Worm (Caenorhabditis elegans) whole organism, early embryonic: ENCODE results near the gene F46C3.6.

ENCODE experiments used
- B0310.2 ChIP-seq: sonication (generic microtip); optimal IDR thresholded peaks from 2 replicates; lab custom pipeline; 2016; ENCODE audit warnings: mild to moderate bottlenecking, missing genetic modification characterization, missing compliant biosample characterization
- F13C5.2 ChIP-seq: sonication (generic microtip); optimal IDR thresholded peaks from 2 replicates; lab custom pipeline; 2017; ENCODE audit warnings: mild to moderate bottlenecking, missing genetic modification characterization, inconsistent platforms, missing compliant biosample characterization
- aly-1 ChIP-seq: sonication (generic microtip); optimal IDR thresholded peaks from 2 replicates; lab custom pipeline; 2016; ENCODE audit warnings: missing genetic modification characterization, missing compliant biosample characterization
- ama-1 ChIP-seq: fragments of 150-350 bp; optimal IDR thresholded peaks from 2 replicates; lab custom pipeline; 2014
- ceh-13 ChIP-seq: fragments of 200-800 bp; sonication (Bioruptor generic); optimal IDR thresholded peaks from 2 replicates; lab custom pipeline; 2018; ENCODE audit warnings: mild to moderate bottlenecking, missing genetic modification characterization, missing compliant biosample characterization
- ceh-36 ChIP-seq: sonication (generic microtip); optimal IDR thresholded peaks from 2 replicates; lab custom pipeline; 2016; ENCODE audit warnings: missing genetic modification characterization, inconsistent platforms, missing compliant biosample characterization
- ets-7 ChIP-seq: sonication (generic microtip); optimal IDR thresholded peaks from 2 replicates; lab custom pipeline; 2016; ENCODE audit warnings: missing genotype, missing genetic modification characterization, missing compliant biosample characterization
- flt-1 ChIP-seq: fragments of 200-800 bp; sonication (Bioruptor generic); IDR thresholded peaks from 2 replicates; pipeline ENCODE4 v1.3.6; 2022; ENCODE audit warnings: missing genetic modification characterization, missing compliant biosample characterization
- hmbx-1 ChIP-seq: sonication (generic microtip); optimal IDR thresholded peaks from 2 replicates; lab custom pipeline; 2016; ENCODE audit warnings: mild to moderate bottlenecking, missing genetic modification characterization, missing compliant biosample characterization
- hmg-4 ChIP-seq: fragments of 200-800 bp; sonication (Bioruptor generic); optimal IDR thresholded peaks from 2 replicates; lab custom pipeline; 2018; ENCODE audit warnings: mild to moderate bottlenecking, missing genetic modification characterization, missing compliant biosample characterization
- hnd-1 ChIP-seq: sonication (generic microtip); optimal IDR thresholded peaks from 2 replicates; lab custom pipeline; 2016; ENCODE audit warnings: missing genetic modification characterization, missing compliant biosample characterization
- pes-1 ChIP-seq: fragments of 200-800 bp; sonication (Bioruptor generic); IDR thresholded peaks from 2 replicates; pipeline ENCODE4 v1.3.6; 2022; ENCODE audit warnings: missing genetic modification reagents, missing genetic modification characterization, missing compliant biosample characterization
- scrt-1 ChIP-seq: fragments of 200-800 bp; sonication (Bioruptor generic); IDR thresholded peaks from 2 replicates; pipeline ENCODE4 v1.3.6; 2022; ENCODE audit warnings: missing genetic modification characterization, missing compliant biosample characterization
- sea-1 ChIP-seq: fragments of 200-800 bp; sonication (Bioruptor generic); conservative IDR thresholded peaks from 2 replicates; pipeline ENCODE4 v1.3.6; 2022; ENCODE audit warnings: missing genetic modification characterization, missing compliant biosample characterization
- tbx-11 ChIP-seq: fragments of 200-800 bp; sonication (Bioruptor generic); IDR thresholded peaks from 2 replicates; pipeline ENCODE4 v1.3.6; 2022; ENCODE audit warnings: missing genetic modification characterization, missing compliant biosample characterization
- tbx-37 ChIP-seq: fragments of 200-800 bp; sonication (Bioruptor generic); conservative IDR thresholded peaks from 2 replicates; pipeline ENCODE4 v1.3.6; 2022; ENCODE audit warnings: missing genetic modification reagents, missing genetic modification characterization, missing compliant biosample characterization
- tra-4 ChIP-seq: sonication (generic microtip); optimal IDR thresholded peaks from 2 replicates; lab custom pipeline; 2017; ENCODE audit warnings: missing genetic modification characterization, missing compliant biosample characterization

The F46C3.6 gene

ce11 chrX:11379135-11379781 is 40.6 kb downstream of the F46C3.6 start:
- TF ChIP-seq aly-1 (tag; lab: Kevin White, UChicago) (no peak), tbx-37 (GFP tag; lab: Robert Waterston, UW) (no peak), hmg-4 (GFP tag; lab: Kevin White, UChicago) (peak; percentile 43), ama-1 (lab: Kevin White, UChicago) (no peak), F13C5.2 (no peak)

DNA sequence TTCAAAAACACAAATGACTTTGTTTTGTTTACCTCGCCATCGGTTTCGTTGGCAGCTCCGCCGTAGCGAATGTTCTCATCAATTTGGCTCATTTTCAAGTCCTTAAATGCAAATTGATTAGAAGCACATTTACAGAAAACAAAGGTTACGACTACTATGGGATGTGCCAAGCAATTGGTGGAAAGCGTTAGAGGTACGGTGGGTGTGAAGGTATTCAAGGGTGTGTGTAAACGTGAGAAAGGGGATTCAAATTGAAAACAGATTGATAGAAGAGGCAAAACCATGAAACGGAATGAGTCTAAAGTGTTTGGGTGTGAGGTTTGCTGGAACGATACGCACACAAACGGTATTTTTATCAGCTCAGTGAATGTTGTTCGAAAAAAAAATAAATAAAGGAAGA is 42.5 kb downstream of the F46C3.6 start, which contains the start of gene tni-1:
TSS of gene tni-1 (minus strand) at position 101 of the 400 bp plus-strand sequence.
- TF ChIP-seq hmbx-1 (tag; lab: Kevin White, UChicago) (no peak), B0310.2 (tag; lab: Kevin White, UChicago) (no peak), tbx-11 (GFP tag; lab: Robert Waterston, UW) (no peak), sea-1 (no peak), tra-4 (tag; lab: Kevin White, UChicago) (no peak), aly-1 (tag; lab: Kevin White, UChicago) (no peak), ama-1 (lab: Kevin White, UChicago) (no peak), hmg-4 (GFP tag; lab: Kevin White, UChicago) (no peak), hnd-1 (tag; lab: Kevin White, UChicago) (no peak)

DNA sequence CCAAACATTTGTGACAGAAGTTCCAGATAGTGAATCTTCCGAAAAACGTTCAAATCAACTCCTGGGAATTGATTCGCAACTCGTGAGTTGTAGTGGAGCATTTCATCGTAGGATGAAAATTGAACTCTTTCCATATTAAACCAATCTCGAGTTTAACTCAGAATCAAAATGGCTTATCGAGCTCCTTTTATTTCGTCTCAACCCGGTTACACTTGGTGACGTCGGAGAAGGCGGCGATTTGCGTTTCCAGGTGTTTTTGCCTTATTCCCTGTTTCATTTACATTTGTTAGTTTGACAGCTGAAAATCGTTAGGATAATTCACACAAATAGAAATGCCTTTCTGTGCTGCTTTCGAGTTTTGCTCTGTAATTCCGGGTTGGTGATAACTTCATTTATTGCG is 44.4 kb downstream of the F46C3.6 start, which contains the start of gene F42E11.3:
TSS of gene F42E11.3 (minus strand) at position 101 of the 400 bp plus-strand sequence.
- TF ChIP-seq hmbx-1 (tag; lab: Kevin White, UChicago) (no peak), tbx-11 (GFP tag; lab: Robert Waterston, UW) (no peak), B0310.2 (tag; lab: Kevin White, UChicago) (no peak), ceh-36 (tag; lab: Kevin White, UChicago) (no peak), sea-1 (no peak), ceh-13 (GFP tag; lab: Kevin White, UChicago) (no peak), tra-4 (tag; lab: Kevin White, UChicago) (no peak), ets-7 (tag; lab: Kevin White, UChicago) (no peak), ama-1 (lab: Kevin White, UChicago) (no peak), flt-1 (GFP tag; lab: Robert Waterston, UW) (no peak), pes-1 (GFP tag; lab: Robert Waterston, UW) (no peak)

ce11 chrX:11370090-11370489 is 49.8 kb downstream of the F46C3.6 start:
- no peak for TF ChIP-seq tbx-11 (GFP tag; lab: Robert Waterston, UW)
- TF ChIP-seq aly-1 (tag; lab: Kevin White, UChicago): no peak
- no peak for TF ChIP-seq tra-4 (tag; lab: Kevin White, UChicago)
- no peak for TF ChIP-seq F13C5.2
- no peak for TF ChIP-seq ceh-13 (GFP tag; lab: Kevin White, UChicago)
- no peak for TF ChIP-seq B0310.2 (tag; lab: Kevin White, UChicago)
- TF ChIP-seq flt-1 (GFP tag; lab: Robert Waterston, UW): no peak
- no peak for TF ChIP-seq hmbx-1 (tag; lab: Kevin White, UChicago)
- TF ChIP-seq pes-1 (GFP tag; lab: Robert Waterston, UW): no peak
- TF ChIP-seq ceh-36 (tag; lab: Kevin White, UChicago): no peak
- no peak for TF ChIP-seq hmg-4 (GFP tag; lab: Kevin White, UChicago)
- no peak for TF ChIP-seq tbx-37 (GFP tag; lab: Robert Waterston, UW)
- no peak for TF ChIP-seq sea-1
- TF ChIP-seq ama-1 (lab: Kevin White, UChicago): no peak
- no peak for TF ChIP-seq scrt-1
- no peak for TF ChIP-seq ets-7 (tag; lab: Kevin White, UChicago)
- no peak for TF ChIP-seq hnd-1 (tag; lab: Kevin White, UChicago)
